Worm (Caenorhabditis elegans): ENCODE data around the gene R10E11.6.

The R10E11.6 gene

DNA sequence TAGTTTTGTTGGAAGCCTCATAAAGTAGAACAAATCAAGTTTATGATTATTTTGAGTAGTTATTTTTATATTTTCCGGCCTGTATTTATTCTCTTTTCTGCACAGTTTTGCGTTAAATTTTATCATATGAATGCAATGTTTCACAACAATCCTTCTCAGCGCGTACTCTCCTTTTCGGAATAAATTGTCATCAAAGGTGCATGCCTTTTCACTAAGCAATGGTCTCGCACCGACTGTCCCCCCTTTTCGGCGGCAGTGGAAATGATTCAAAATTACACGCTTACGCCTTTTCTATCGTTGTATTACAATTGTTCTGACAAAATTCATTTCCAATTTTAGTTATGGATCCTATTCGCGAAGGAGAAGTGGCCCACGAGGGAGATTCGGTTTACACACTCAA lies 35.7 kb upstream of the R10E11.6 start, which contains the start of the genes iff-1 and cdk-1:
Gene iff-1 (minus strand): TSS at position 61 of the 400 bp plus-strand sequence.
Gene cdk-1 (plus strand): TSS at position 340 of the 400 bp plus-strand sequence.
- TF ChIP-seq ztf-23 (GFP tag; IDR thresholded peaks at IDR 0.05) (no peak), flt-1 (GFP tag; IDR thresholded peaks at IDR 0.05) (0 out of 2 replicates have a peak, but pooled peaks have one; percentile 25)

DNA sequence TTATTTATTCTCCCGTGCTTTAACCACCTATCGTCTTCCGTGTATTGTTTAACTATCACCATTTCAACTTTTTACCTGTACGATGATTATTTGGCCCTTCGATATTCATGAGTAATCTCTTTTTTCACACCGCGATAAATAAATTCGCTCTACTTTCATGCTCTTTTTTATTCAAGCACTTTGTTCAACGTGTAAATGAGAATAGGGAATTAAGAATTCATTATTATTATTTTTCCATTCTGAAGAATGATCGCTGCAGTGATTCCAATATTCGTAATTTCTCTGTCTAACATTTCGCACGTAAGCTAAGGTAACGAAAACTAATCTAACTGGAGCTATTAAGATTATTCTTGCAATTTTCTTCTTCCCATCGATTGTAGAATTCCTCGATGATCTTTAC lies 34.1 kb upstream of the R10E11.6 start, which contains the start of gene T05G5.4:
Gene T05G5.4 (plus strand): TSS at position 241 of the 400 bp plus-strand sequence.
- TF ChIP-seq ztf-23 (GFP tag; IDR thresholded peaks at IDR 0.05) (no peak), ref-1 (GFP tag; conservative IDR thresholded peaks at IDR 0.05) (no peak), flt-1 (GFP tag; IDR thresholded peaks at IDR 0.05) (no peak), ztf-29 (GFP tag; IDR thresholded peaks at IDR 0.05) (no peak), T22C8.4 (GFP tag; IDR thresholded peaks at IDR 0.05) (no peak), med-1 (GFP tag; optimal IDR thresholded peaks at IDR 0.05; ENCODE audit: insufficient read depth) (no peak), cog-1 (tag; optimal IDR thresholded peaks at IDR 0.05) (no peak), klf-2 (GFP tag; conservative IDR thresholded peaks at IDR 0.05) (no peak), tab-1 (GFP tag; IDR thresholded peaks at IDR 0.05) (no peak)

DNA sequence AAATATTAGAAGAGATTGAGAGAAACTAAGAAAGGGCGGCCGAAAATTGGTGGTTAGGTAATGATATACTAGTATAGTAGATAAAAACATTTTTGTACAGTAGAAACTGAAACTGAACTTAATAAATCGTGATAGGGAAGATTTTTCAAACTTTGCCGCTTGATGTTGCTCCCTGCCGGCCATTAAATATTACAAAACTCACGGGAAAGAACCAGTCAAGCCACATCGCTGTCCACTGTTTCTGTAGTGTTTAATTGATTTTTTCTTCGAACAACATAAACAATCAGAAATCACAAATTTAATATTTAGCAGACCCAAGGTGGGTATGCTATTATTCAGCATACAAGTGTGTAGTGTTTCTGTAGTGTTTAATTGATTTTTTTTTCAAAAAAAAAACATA lies 31.7 kb upstream of the R10E11.6 start, which contains the start of gene T05G5.5:
Gene T05G5.5 (minus strand): TSS at position 359 of the 400 bp plus-strand sequence.
- TF ChIP-seq flt-1 (GFP tag; IDR thresholded peaks at IDR 0.05) (no peak), ref-1 (GFP tag; conservative IDR thresholded peaks at IDR 0.05) (no peak), ztf-23 (GFP tag; IDR thresholded peaks at IDR 0.05) (no peak), tab-1 (GFP tag; IDR thresholded peaks at IDR 0.05) (no peak), cog-1 (tag; optimal IDR thresholded peaks at IDR 0.05) (no peak), klf-2 (GFP tag; conservative IDR thresholded peaks at IDR 0.05) (no peak), med-1 (GFP tag; optimal IDR thresholded peaks at IDR 0.05; ENCODE audit: insufficient read depth) (no peak), T22C8.4 (GFP tag; IDR thresholded peaks at IDR 0.05) (no peak), ztf-29 (GFP tag; IDR thresholded peaks at IDR 0.05) (no peak)

DNA sequence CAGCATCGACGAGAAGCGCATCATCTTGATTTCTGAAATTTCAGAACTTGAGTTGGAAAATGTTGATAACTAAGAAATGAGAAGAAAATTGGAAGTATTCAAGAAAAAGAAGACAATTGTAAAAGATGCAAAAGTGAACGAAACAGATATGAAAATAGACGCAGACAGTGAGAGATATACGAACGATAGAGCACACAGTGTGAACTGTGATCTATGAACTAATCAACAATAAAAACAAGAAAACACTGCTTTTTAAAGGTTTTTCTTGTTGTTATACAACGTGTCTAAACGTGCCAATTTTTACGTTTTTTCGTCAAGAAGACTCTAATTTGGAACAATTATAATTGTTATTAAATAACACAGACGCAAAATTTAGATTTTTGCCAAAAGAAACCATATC lies 30.0 kb upstream of the R10E11.6 start, which contains the start of gene ech-6:
Gene ech-6 (minus strand): TSS at position 32 of the 400 bp plus-strand sequence.
- TF ChIP-seq ztf-23 (GFP tag; IDR thresholded peaks at IDR 0.05) = no peak
- TF ChIP-seq tab-1 (GFP tag; IDR thresholded peaks at IDR 0.05) = no peak
- TF ChIP-seq ref-1 (GFP tag; conservative IDR thresholded peaks at IDR 0.05) = no peak
- no peak for TF ChIP-seq klf-2 (GFP tag; conservative IDR thresholded peaks at IDR 0.05)
- no peak for TF ChIP-seq flt-1 (GFP tag; IDR thresholded peaks at IDR 0.05)
- TF ChIP-seq med-1 (GFP tag; optimal IDR thresholded peaks at IDR 0.05; ENCODE audit: insufficient read depth) = no peak
- no peak for TF ChIP-seq cog-1 (tag; optimal IDR thresholded peaks at IDR 0.05)
- no peak for TF ChIP-seq ztf-29 (GFP tag; IDR thresholded peaks at IDR 0.05)

DNA sequence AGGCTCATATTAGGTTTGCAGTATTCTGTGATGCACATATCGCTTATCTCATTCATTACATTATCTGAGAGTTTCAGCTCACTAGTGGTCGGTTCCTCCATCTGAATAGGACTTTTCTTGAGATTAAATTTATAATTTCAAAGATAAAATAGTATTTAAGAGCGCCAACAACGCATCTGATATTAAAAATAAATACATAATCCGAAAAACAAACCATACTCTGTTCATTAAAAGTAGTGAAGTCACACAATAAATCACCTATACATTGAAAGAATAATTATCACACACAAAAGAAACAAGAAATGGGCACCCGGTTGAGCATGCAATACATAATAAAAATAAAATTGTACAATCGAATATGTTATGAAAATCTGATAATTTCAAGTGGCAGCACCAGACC lies 25.4 kb upstream of the R10E11.6 start, which contains the start of gene vps-53:
Gene vps-53 (minus strand): TSS at position 101 of the 400 bp plus-strand sequence.
- no peak for TF ChIP-seq med-1 (GFP tag; optimal IDR thresholded peaks at IDR 0.05; ENCODE audit: insufficient read depth)

DNA sequence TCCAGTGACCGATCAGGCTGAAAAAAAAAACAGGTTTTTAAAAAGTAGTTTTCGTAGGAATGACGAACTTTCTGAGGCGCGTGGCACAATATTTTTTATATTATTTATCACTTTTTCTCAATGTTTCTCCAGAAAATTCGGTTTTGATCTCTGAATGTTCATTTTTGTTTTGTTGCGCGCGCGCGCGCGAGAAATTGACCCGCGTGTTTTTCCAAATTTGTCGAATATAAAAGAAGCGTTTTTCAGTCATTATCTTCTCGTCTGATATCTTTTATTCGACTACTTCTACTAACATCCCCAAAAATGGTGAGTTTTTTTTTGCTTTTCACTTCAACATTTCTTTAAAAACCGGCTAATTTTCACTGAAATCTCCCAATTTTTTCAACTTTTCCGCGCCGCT lies 24.0 kb upstream of the R10E11.6 start, which contains the start of gene rmd-1:
Gene rmd-1 (plus strand): TSS at position 247 of the 400 bp plus-strand sequence.
- no peak for TF ChIP-seq ztf-23 (GFP tag; IDR thresholded peaks at IDR 0.05)
- TF ChIP-seq klf-2 (GFP tag; conservative IDR thresholded peaks at IDR 0.05) = no peak
- TF ChIP-seq ref-1 (GFP tag; conservative IDR thresholded peaks at IDR 0.05) = no peak
- TF ChIP-seq med-1 (GFP tag; optimal IDR thresholded peaks at IDR 0.05; ENCODE audit: insufficient read depth) = no peak

DNA sequence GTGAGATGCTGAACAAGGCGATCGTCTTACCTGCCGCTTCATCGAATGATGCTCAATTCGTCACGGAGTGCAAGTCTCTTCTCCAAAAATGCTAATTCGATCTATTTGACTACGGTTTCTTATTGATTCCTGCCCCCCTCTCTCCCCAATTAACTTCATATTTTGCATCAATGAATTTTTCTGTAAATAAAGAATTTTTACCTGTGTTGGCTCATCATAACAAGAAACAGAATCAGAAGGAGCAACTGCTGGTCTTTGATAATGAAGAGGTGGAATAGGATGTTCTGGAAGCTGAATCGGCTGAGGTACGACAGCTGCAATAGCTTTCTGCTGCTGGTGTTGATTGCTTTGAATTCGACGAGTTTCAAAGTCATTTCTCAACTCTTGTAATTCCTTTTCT lies 22.6 kb upstream of the R10E11.6 start:
- TF ChIP-seq tab-1 (GFP tag; IDR thresholded peaks at IDR 0.05) = no peak
- TF ChIP-seq flt-1 (GFP tag; IDR thresholded peaks at IDR 0.05) = no peak
- TF ChIP-seq ztf-29 (GFP tag; IDR thresholded peaks at IDR 0.05) = no peak
- no peak for TF ChIP-seq klf-2 (GFP tag; conservative IDR thresholded peaks at IDR 0.05)

DNA sequence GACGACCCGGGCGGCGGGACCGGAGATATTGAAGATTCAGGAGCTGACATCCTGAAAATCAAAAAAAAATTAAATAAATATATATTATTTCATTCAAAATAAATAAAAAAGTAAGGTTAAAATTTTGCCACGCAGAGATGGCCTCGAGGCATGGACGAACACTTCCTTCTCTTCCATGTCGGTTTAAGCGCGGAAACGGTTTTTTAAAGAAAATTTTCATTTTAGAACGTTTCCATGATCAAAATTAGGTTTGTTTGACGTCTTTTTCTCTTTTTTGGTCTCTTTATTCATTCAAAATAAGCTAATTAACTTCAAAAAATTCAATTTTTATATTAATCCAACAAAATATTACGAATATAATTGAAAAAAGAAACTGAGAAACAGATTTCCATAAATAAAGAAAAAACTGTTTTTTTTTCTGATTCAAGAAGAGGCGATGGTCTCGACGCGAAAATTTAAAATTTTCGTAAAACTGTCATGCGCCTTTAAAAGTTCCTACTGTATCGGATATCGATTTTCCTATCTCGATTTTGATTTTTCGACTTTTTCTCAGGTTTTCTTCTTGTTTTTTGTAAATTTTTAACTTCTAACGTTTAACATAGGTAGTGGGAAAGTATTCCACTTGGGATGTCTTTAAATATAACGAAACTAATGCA lies 20.6 kb upstream of the R10E11.6 start, which contains the start of gene gcc-2:
Gene gcc-2 (minus strand): TSS at position 51 of the 656 bp plus-strand sequence.
- no peak for TF ChIP-seq T22C8.4 (GFP tag; IDR thresholded peaks at IDR 0.05)
- TF ChIP-seq ref-1 (GFP tag; conservative IDR thresholded peaks at IDR 0.05) = no peak
- TF ChIP-seq flt-1 (GFP tag; IDR thresholded peaks at IDR 0.05) = no peak
- TF ChIP-seq ztf-29 (GFP tag; IDR thresholded peaks at IDR 0.05) = no peak
- TF ChIP-seq med-1 (GFP tag; optimal IDR thresholded peaks at IDR 0.05; ENCODE audit: insufficient read depth) = no peak
- no peak for TF ChIP-seq klf-2 (GFP tag; conservative IDR thresholded peaks at IDR 0.05)
- TF ChIP-seq cog-1 (tag; optimal IDR thresholded peaks at IDR 0.05) = no peak
- no peak for TF ChIP-seq tab-1 (GFP tag; IDR thresholded peaks at IDR 0.05)
- no peak for TF ChIP-seq ztf-23 (GFP tag; IDR thresholded peaks at IDR 0.05)

DNA sequence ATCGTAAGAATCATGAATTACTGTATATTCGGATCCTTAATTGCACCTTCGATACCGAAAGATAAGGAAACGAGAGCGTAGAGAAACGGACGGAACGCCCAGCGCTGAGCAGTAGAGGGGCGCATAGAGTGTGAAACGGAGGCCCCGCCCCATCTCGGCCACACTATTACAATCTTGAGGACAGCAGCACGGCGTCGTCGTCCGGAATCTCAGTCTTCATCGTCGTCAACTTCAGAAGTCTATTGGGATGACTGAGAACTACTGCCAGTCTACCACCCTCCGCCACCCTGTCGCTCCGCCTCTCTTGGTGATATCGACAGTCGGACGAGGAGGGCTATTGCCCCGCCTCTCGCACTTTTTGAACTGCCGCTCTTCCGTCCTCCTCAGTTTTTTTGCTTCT lies 18.1 kb upstream of the R10E11.6 start:
- TF ChIP-seq flt-1 (GFP tag; IDR thresholded peaks at IDR 0.05) (no peak; the same call in 1 of the 2 replicates), tab-1 (GFP tag; IDR thresholded peaks at IDR 0.05) (0 out of 2 replicates have a peak, but pooled peaks have one; percentile 59), ref-1 (GFP tag; conservative IDR thresholded peaks at IDR 0.05) (no peak)

DNA sequence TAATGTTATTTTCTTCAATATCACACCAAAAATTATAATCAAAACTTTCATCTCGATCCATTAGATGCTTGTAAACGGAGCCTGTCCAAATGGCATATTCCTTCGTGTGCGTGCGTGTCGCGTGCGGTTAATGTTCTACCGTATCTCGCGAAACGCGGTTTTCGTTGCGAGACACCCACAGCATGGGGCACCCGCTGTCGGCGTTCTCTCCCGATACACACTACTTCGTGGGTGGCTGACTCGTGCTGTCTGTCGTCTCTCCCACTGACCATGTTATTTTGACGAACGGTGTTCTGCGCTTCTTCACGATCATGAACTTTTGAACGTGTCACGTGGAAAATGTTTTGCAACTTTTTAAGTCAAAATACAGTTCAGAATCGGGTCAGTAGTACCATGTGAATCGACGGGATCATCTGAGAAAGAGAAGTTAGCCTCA lies 17.3 kb upstream of the R10E11.6 start:
- peak; percentile 64 for TF ChIP-seq ztf-29 (GFP tag; IDR thresholded peaks at IDR 0.05)
- peak; percentile 97 for TF ChIP-seq cog-1 (tag; optimal IDR thresholded peaks at IDR 0.05)
- peak; percentile 28 for TF ChIP-seq T22C8.4 (GFP tag; IDR thresholded peaks at IDR 0.05)
- peak; percentile 56; the same call in 1 of the 2 replicates for TF ChIP-seq klf-2 (GFP tag; conservative IDR thresholded peaks at IDR 0.05)
- TF ChIP-seq tab-1 (GFP tag; IDR thresholded peaks at IDR 0.05) = peak; percentile 77
- TF ChIP-seq ref-1 (GFP tag; conservative IDR thresholded peaks at IDR 0.05) = peak; percentile 60; the same call in 1 of the 2 replicates
- peak; percentile 83 for TF ChIP-seq ztf-23 (GFP tag; IDR thresholded peaks at IDR 0.05)
- peak; percentile 96 for TF ChIP-seq flt-1 (GFP tag; IDR thresholded peaks at IDR 0.05)
- TF ChIP-seq med-1 (GFP tag; optimal IDR thresholded peaks at IDR 0.05; ENCODE audit: insufficient read depth) = no peak
